Fruit fly (Drosophila melanogaster): ENCODE results near the gene B-H1.

dm6 chrX:17382995-17383394 lies 14.3 kb upstream of the B-H1 start:
- TF ChIP-seq CG8478 (optimal IDR thresholded peaks at IDR 0.05) (no peak), psq (optimal IDR thresholded peaks at IDR 0.05) (no peak), pan (optimal IDR thresholded peaks at IDR 0.05) (no peak), Dll (optimal IDR thresholded peaks at IDR 0.05) (no peak), EcR (GFP tag; optimal IDR thresholded peaks at IDR 0.05) (no peak), usp (GFP tag; optimal IDR thresholded peaks at IDR 0.05) (no peak)

All from whole organism.